Fruit fly (Drosophila melanogaster) whole organism, embryonic: ENCODE measurements around the gene Lcp65Ag1.

Source experiments
- CG11398 ChIP-seq: fragments of 200-800 bp; sonication (Bioruptor generic); optimal IDR thresholded peaks from 2 replicates; lab custom pipeline; 2016; ENCODE audit warnings: missing biosample characterization, missing genetic modification characterization
- CG11456 ChIP-seq: fragments of 200-800 bp; sonication (Bioruptor generic); IDR thresholded peaks from 3 replicates; pipeline ENCODE4 v1.3.6; 2022; ENCODE audit warnings: missing biosample characterization, missing genetic modification characterization
- CG13775 ChIP-seq: fragments of 200-800 bp; sonication (Bioruptor generic); optimal IDR thresholded peaks from 3 replicates; lab custom pipeline; 2017; ENCODE audit warnings: missing biosample characterization, mild to moderate bottlenecking, missing genetic modification characterization
- CG1529 ChIP-seq: fragments of 200-800 bp; sonication (Bioruptor generic); optimal IDR thresholded peaks from 3 replicates; lab custom pipeline; 2018; ENCODE audit warnings: missing biosample characterization, missing genetic modification characterization
- CG16813 ChIP-seq: fragments of 200-800 bp; sonication (Bioruptor generic); IDR thresholded peaks from 3 replicates; pipeline ENCODE4 v1.3.6; 2022; ENCODE audit warnings: missing biosample characterization, missing genetic modification characterization; ENCODE audit not compliant: partially characterized antibody
- CG17359 ChIP-seq: fragments of 200-800 bp; sonication (Bioruptor generic); optimal IDR thresholded peaks from 3 replicates; lab custom pipeline; 2018; ENCODE audit warnings: missing biosample characterization, mild to moderate bottlenecking, missing genetic modification characterization, moderate library complexity
- CG17385 ChIP-seq: fragments of 200-800 bp; sonication (Bioruptor generic); optimal IDR thresholded peaks from 3 replicates; lab custom pipeline; 2018; ENCODE audit warnings: missing biosample characterization, mild to moderate bottlenecking, missing genetic modification characterization
- CG2120 ChIP-seq: fragments of 200-800 bp; sonication (Bioruptor generic); optimal IDR thresholded peaks from 3 replicates; lab custom pipeline; 2016; ENCODE audit warnings: missing biosample characterization, missing genetic modification characterization
- CG2202 ChIP-seq: fragments of 200-800 bp; sonication (Bioruptor generic); optimal IDR thresholded peaks from 2 replicates; lab custom pipeline; 2018; ENCODE audit warnings: missing biosample characterization, mild to moderate bottlenecking, missing genetic modification characterization
- CG30020 ChIP-seq: fragments of 200-800 bp; optimal IDR thresholded peaks from 2 replicates; lab custom pipeline; 2019; ENCODE audit warnings: missing biosample characterization, mild to moderate bottlenecking, missing genetic modification characterization, moderate library complexity
- CG42726 ChIP-seq: fragments of 200-800 bp; sonication (Bioruptor generic); IDR thresholded peaks from 2 replicates; pipeline ENCODE4 v1.3.6; 2022; ENCODE audit warnings: missing biosample characterization, missing genetic modification characterization; ENCODE audit not compliant: partially characterized antibody
- CG6683 ChIP-seq: fragments of 200-800 bp; sonication (Bioruptor generic); optimal IDR thresholded peaks from 2 replicates; lab custom pipeline; 2017; ENCODE audit warnings: missing biosample characterization, mild to moderate bottlenecking, missing genetic modification characterization, missing genetic modification reagents
- CG6689 ChIP-seq: fragments of 200-800 bp; sonication (Bioruptor generic); IDR thresholded peaks from 2 replicates; pipeline ENCODE4 v1.3.6; 2022; ENCODE audit warnings: missing biosample characterization, missing genetic modification characterization
- CG8089 ChIP-seq: fragments of 200-800 bp; sonication (Bioruptor generic); optimal IDR thresholded peaks from 3 replicates; lab custom pipeline; 2016; ENCODE audit warnings: missing biosample characterization, missing genetic modification characterization
- CG8290 ChIP-seq, 3 experiments: fragments of 200-800 bp; sonication (Bioruptor generic); optimal IDR thresholded peaks; 2 replicates each; lab custom pipeline; 2016 to 2019; ENCODE audit warnings: missing biosample characterization in 3 of 3, missing genetic modification characterization in 3 of 3, mild to moderate bottlenecking in 2 of 3, moderate library complexity in 1 of 3
- CTCF ChIP-seq: fragments of 200-800 bp; sonication (Bioruptor generic); optimal IDR thresholded peaks from 2 replicates; lab custom pipeline; 2017; ENCODE audit warnings: missing biosample characterization, mild to moderate bottlenecking, missing genetic modification characterization, moderate library complexity
- E2f2 ChIP-seq: fragments of 200-800 bp; sonication (Bioruptor generic); IDR thresholded peaks from 2 replicates; pipeline ENCODE4 v1.3.6; 2022; ENCODE audit warnings: missing biosample characterization, missing genetic modification characterization
- GATAe ChIP-seq: fragments of 200-800 bp; sonication (Bioruptor generic); conservative IDR thresholded peaks from 2 replicates; pipeline ENCODE4 v1.3.6; 2022; ENCODE audit warnings: missing biosample characterization, missing genetic modification characterization
- Gsc ChIP-seq: fragments of 200-800 bp; sonication (Bioruptor generic); IDR thresholded peaks from 2 replicates; pipeline ENCODE4 v1.3.6; 2022; ENCODE audit warnings: missing biosample characterization, missing genetic modification characterization
- H15 ChIP-seq: fragments of 200-800 bp; sonication (Bioruptor generic); IDR thresholded peaks from 3 replicates; pipeline ENCODE4 v1.3.6; 2022; ENCODE audit warnings: missing biosample characterization, missing genetic modification characterization
- Med ChIP-seq: fragments of 200-800 bp; sonication (Bioruptor generic); peaks from one replicate; lab custom pipeline; 2016; ENCODE audit warnings: missing biosample characterization, missing genetic modification characterization, mild to moderate bottlenecking, inconsistent platforms, moderate library complexity
- Mrtf ChIP-seq: fragments of 200-800 bp; sonication (Bioruptor generic); IDR thresholded peaks from 3 replicates; pipeline ENCODE4 v1.3.6; 2022; ENCODE audit warnings: missing biosample characterization, missing genetic modification characterization
- NC2β ChIP-seq: fragments of 200-800 bp; sonication (Bioruptor generic); optimal IDR thresholded peaks from 2 replicates; lab custom pipeline; 2016; ENCODE audit warnings: missing biosample characterization, missing genetic modification characterization
- Neu2 ChIP-seq: fragments of 200-800 bp; sonication (Bioruptor generic); optimal IDR thresholded peaks from 3 replicates; lab custom pipeline; 2016; ENCODE audit warnings: missing biosample characterization, missing genetic modification characterization, borderline replicate concordance
- Oaz ChIP-seq: fragments of 200-800 bp; sonication (Bioruptor generic); IDR thresholded peaks from 2 replicates; pipeline ENCODE4 v1.3.6; 2022; ENCODE audit warnings: missing biosample characterization, missing genetic modification characterization
- Sry-β ChIP-seq: fragments of 200-800 bp; sonication (Bioruptor generic); optimal IDR thresholded peaks from 2 replicates; lab custom pipeline; 2018; ENCODE audit warnings: missing biosample characterization, mild to moderate bottlenecking, missing genetic modification characterization, moderate library complexity
- Tbp ChIP-seq: fragments of >200 bp; optimal IDR thresholded peaks from 2 replicates; lab custom pipeline; 2018; ENCODE audit warnings: missing biosample characterization, missing genetic modification characterization
- ap ChIP-seq: fragments of 200-800 bp; sonication (Bioruptor generic); IDR thresholded peaks from 2 replicates; pipeline ENCODE4 v1.3.6; 2022; ENCODE audit warnings: missing biosample characterization, missing genetic modification characterization
- az2 ChIP-seq: fragments of 200-800 bp; sonication (Bioruptor generic); optimal IDR thresholded peaks from 3 replicates; lab custom pipeline; 2016; ENCODE audit warnings: missing biosample characterization, missing genetic modification characterization
- cad ChIP-seq: fragments of >200 bp; optimal IDR thresholded peaks from 2 replicates; lab custom pipeline; 2017; ENCODE audit warnings: missing biosample characterization, missing genetic modification characterization
- chn ChIP-seq: fragments of 200-800 bp; sonication (Bioruptor generic); optimal IDR thresholded peaks from 2 replicates; lab custom pipeline; 2016; ENCODE audit warnings: missing biosample characterization, missing genetic modification characterization
- ci ChIP-seq: fragments of 200-800 bp; sonication (Bioruptor generic); IDR thresholded peaks from 3 replicates; pipeline ENCODE4 v1.3.6; 2022; ENCODE audit warnings: missing biosample characterization, missing genetic modification characterization
- crol ChIP-seq: fragments of 200-800 bp; sonication (Bioruptor generic); IDR thresholded peaks from 2 replicates; pipeline ENCODE4 v1.3.6; 2022; ENCODE audit warnings: missing biosample characterization, missing genetic modification characterization
- dati ChIP-seq: fragments of 200-800 bp; sonication (Bioruptor generic); IDR thresholded peaks from 2 replicates; pipeline ENCODE4 v1.3.6; 2022; ENCODE audit warnings: missing biosample characterization, missing genetic modification characterization
- disco-r ChIP-seq: fragments of 200-800 bp; sonication (Bioruptor generic); optimal IDR thresholded peaks from 2 replicates; lab custom pipeline; 2016; ENCODE audit warnings: missing biosample characterization, missing genetic modification characterization
- fru ChIP-seq: fragments of >200 bp; optimal IDR thresholded peaks from 2 replicates; lab custom pipeline; 2017
- ftz-f1 ChIP-seq: fragments of 200-800 bp; sonication (Bioruptor generic); optimal IDR thresholded peaks from 2 replicates; lab custom pipeline; 2016; ENCODE audit warnings: missing biosample characterization, missing genetic modification characterization
- gsb-n ChIP-seq: fragments of 200-800 bp; sonication (Bioruptor generic); optimal IDR thresholded peaks from 3 replicates; lab custom pipeline; 2018; ENCODE audit warnings: missing biosample characterization, mild to moderate bottlenecking, missing genetic modification characterization
- kah ChIP-seq: fragments of 200-800 bp; sonication (Bioruptor generic); optimal IDR thresholded peaks from 2 replicates; lab custom pipeline; 2018; ENCODE audit warnings: missing biosample characterization, mild to moderate bottlenecking, missing genetic modification characterization
- ken ChIP-seq: fragments of 200-800 bp; sonication (Bioruptor generic); IDR thresholded peaks from 3 replicates; pipeline ENCODE4 v1.3.6; 2022; ENCODE audit warnings: missing biosample characterization, missing genetic modification characterization
- lilli ChIP-seq: fragments of 200-800 bp; sonication (Bioruptor generic); optimal IDR thresholded peaks from 3 replicates; lab custom pipeline; 2016; ENCODE audit warnings: missing biosample characterization, missing genetic modification characterization
- lola ChIP-seq, 3 experiments: fragments of >200 bp in 2 of 3; fragments of 200-800 bp in 1 of 3; sonication (Bioruptor generic) in 1 of 3; optimal IDR thresholded peaks; 2 replicates each; lab custom pipeline; 2017 to 2019; ENCODE audit warnings: missing biosample characterization in 3 of 3, missing genetic modification characterization in 3 of 3, mild to moderate bottlenecking in 1 of 3, moderate library complexity in 1 of 3
- nerfin-1 ChIP-seq: fragments of 200-800 bp; sonication (Bioruptor generic); optimal IDR thresholded peaks from 3 replicates; lab custom pipeline; 2019; ENCODE audit warnings: missing biosample characterization, mild to moderate bottlenecking, missing genetic modification characterization, moderate library complexity
- onecut ChIP-seq: fragments of 200-800 bp; sonication (Bioruptor generic); IDR thresholded peaks from 2 replicates; pipeline ENCODE4 v1.3.6; 2022; ENCODE audit warnings: missing biosample characterization, missing genetic modification characterization
- otp ChIP-seq: fragments of 200-800 bp; sonication (Bioruptor generic); IDR thresholded peaks from 3 replicates; pipeline ENCODE4, ENCODE4 v1.3.6; 2022; ENCODE audit warnings: missing biosample characterization, missing genetic modification characterization
- pho ChIP-seq: fragments of 200-800 bp; sonication (Bioruptor generic); optimal IDR thresholded peaks from 2 replicates; lab custom pipeline; 2016; ENCODE audit warnings: missing biosample characterization, missing genetic modification characterization
- pita ChIP-seq: fragments of 200-800 bp; sonication (Bioruptor generic); optimal IDR thresholded peaks from 2 replicates; lab custom pipeline; 2017; ENCODE audit warnings: missing biosample characterization, mild to moderate bottlenecking, missing genetic modification characterization
- psq ChIP-seq: fragments of 200-800 bp; sonication (Bioruptor generic); optimal IDR thresholded peaks from 2 replicates; lab custom pipeline; 2017; ENCODE audit warnings: missing biosample characterization, missing genetic modification characterization
- pum ChIP-seq: fragments of 200-800 bp; sonication (Bioruptor generic); optimal IDR thresholded peaks from 2 replicates; lab custom pipeline; 2016; ENCODE audit warnings: missing biosample characterization, missing genetic modification characterization
- slp2 ChIP-seq: fragments of 200-800 bp; sonication (Bioruptor generic); optimal IDR thresholded peaks from 2 replicates; lab custom pipeline; 2016; ENCODE audit warnings: missing biosample characterization, missing genetic modification characterization
- sna ChIP-seq: fragments of 200-800 bp; sonication (Bioruptor generic); IDR thresholded peaks from 2 replicates; pipeline ENCODE4 v1.3.6; 2022; ENCODE audit warnings: missing biosample characterization, missing genetic modification characterization; ENCODE audit not compliant: partially characterized antibody
- unc-4 ChIP-seq: fragments of 200-800 bp; sonication (Bioruptor generic); IDR thresholded peaks from 2 replicates; pipeline ENCODE4 v1.3.6; 2022; ENCODE audit warnings: missing biosample characterization, missing genetic modification characterization; ENCODE audit not compliant: partially characterized antibody
- wdn ChIP-seq: fragments of 200-800 bp; sonication (Bioruptor generic); IDR thresholded peaks from 2 replicates; pipeline ENCODE4 v1.3.6; 2022; ENCODE audit warnings: missing biosample characterization, missing genetic modification characterization

Gene Lcp65Ag1

DNA sequence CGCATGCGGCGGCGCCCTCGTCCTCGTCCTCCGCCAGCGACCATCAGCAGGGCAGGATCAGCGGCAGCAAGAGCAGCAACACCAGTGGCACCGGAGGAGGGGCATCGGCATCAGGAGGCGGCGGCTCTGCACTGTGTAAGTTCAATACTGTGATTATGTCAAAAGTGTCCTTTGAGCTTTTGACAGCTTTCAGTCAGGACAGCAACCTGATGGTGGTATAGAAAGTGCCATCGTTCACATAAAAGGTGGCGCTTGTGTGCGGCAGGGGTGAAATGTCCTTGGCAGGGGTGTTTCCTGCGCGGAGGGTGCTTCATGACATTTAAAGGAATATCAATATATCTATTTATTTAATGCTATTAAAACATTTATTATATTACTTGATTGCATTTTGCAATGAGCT, 31.4 kb downstream of the Lcp65Ag1 start:
- no peak for TF ChIP-seq CG2120
- no peak for TF ChIP-seq CG6689
- no peak for TF ChIP-seq ftz-f1 (GFP tag; lab: Kevin White, UChicago)
- TF ChIP-seq Med = peak; percentile 53
- TF ChIP-seq CG8089 (GFP tag; lab: Kevin White, UChicago) = no peak
- TF ChIP-seq CG17385 (GFP tag; lab: Kevin White, UChicago) = no peak
- TF ChIP-seq NC2β (GFP tag; lab: Kevin White, UChicago) = no peak
- TF ChIP-seq CG1529 (GFP tag; lab: Kevin White, UChicago) = no peak
- TF ChIP-seq pum (GFP tag; lab: Kevin White, UChicago) = no peak
- TF ChIP-seq fru (lab: Kevin White, UChicago) = no peak
- no peak for TF ChIP-seq cad (GFP tag; lab: Kevin White, UChicago)
- TF ChIP-seq az2 = no peak
- no peak for TF ChIP-seq CG16813
- no peak for TF ChIP-seq H15 (GFP tag; lab: Robert Waterston, UW)
- TF ChIP-seq gsb-n (tag; lab: Kevin White, UChicago) = no peak
- no peak for TF ChIP-seq E2f2
- TF ChIP-seq lilli = no peak
- no peak for TF ChIP-seq nerfin-1 (tag; lab: Kevin White, UChicago)
- peak; percentile 49 for TF ChIP-seq pita (GFP tag; lab: Kevin White, UChicago)
- TF ChIP-seq sna (GFP tag; lab: Robert Waterston, UW) = no peak
- 0 out of 3 replicates have a peak, but pooled peaks have one; percentile 41 for TF ChIP-seq CG11456 (GFP tag; lab: Robert Waterston, UW)
- TF ChIP-seq crol (GFP tag; lab: Robert Waterston, UW) = 0 out of 2 replicates have a peak, but pooled peaks have one; percentile 22
- no peak for TF ChIP-seq ap (GFP tag; lab: Robert Waterston, UW)
- no peak for TF ChIP-seq chn
- no peak for TF ChIP-seq CG8290 (GFP tag; optimal IDR thresholded peaks at IDR 0.05; lab: Kevin White, UChicago)
- no peak for TF ChIP-seq CG8290 (tag; optimal IDR thresholded peaks at IDR 0.05; lab: Kevin White, UChicago)
- TF ChIP-seq Sry-β (GFP tag; lab: Kevin White, UChicago) = no peak
- no peak for TF ChIP-seq pho (GFP tag; lab: Kevin White, UChicago)
- TF ChIP-seq dati = no peak
- no peak for TF ChIP-seq ken
- no peak for TF ChIP-seq CG2202 (tag; lab: Kevin White, UChicago)
- TF ChIP-seq lola (GFP tag; optimal IDR thresholded peaks at IDR 0.05; lab: Kevin White, UChicago) = no peak
- no peak for TF ChIP-seq unc-4
- TF ChIP-seq ci (GFP tag; lab: Robert Waterston, UW) = 0 out of 3 replicates have a peak, but pooled peaks have one; percentile 25
- no peak for TF ChIP-seq Mrtf
- TF ChIP-seq Neu2 = no peak
- no peak for TF ChIP-seq Gsc
- no peak for TF ChIP-seq psq (GFP tag; lab: Kevin White, UChicago)
- no peak for TF ChIP-seq CG17359
- TF ChIP-seq Tbp = no peak
- peak; percentile 90 for TF ChIP-seq CTCF (GFP tag; lab: Kevin White, UChicago)
- no peak for TF ChIP-seq CG11398 (GFP tag; lab: Kevin White, UChicago)
- 0 out of 2 replicates have a peak, but pooled peaks have one; percentile 6 for TF ChIP-seq onecut
- 0 out of 2 replicates have a peak, but pooled peaks have one; percentile 16 for TF ChIP-seq CG42726
- 0 out of 2 replicates have a peak, but pooled peaks have one; percentile 5 for TF ChIP-seq Oaz (GFP tag; lab: Robert Waterston, UW)
- TF ChIP-seq kah (GFP tag; lab: Kevin White, UChicago) = no peak
- TF ChIP-seq disco-r = no peak
- no peak for TF ChIP-seq otp (GFP tag; lab: Robert Waterston, UW)
- TF ChIP-seq wdn (GFP tag; lab: Robert Waterston, UW) = no peak
- TF ChIP-seq GATAe (GFP tag; lab: Robert Waterston, UW) = no peak
- TF ChIP-seq CG6683 (GFP tag; lab: Kevin White, UChicago) = no peak
- no peak for TF ChIP-seq CG13775 (GFP tag; lab: Kevin White, UChicago)
- TF ChIP-seq slp2 (GFP tag; lab: Kevin White, UChicago) = no peak
- no peak for TF ChIP-seq CG30020
